Worm (Caenorhabditis elegans): ENCODE measurements around the gene F32D8.11.

F32D8.11 gene

ce11 chrV:10889036-10889435, at the start of gene F32D8.11:
TSS of gene F32D8.11 (minus strand) at chrV:10889136.
- TF ChIP-seq dao-5 (tag; optimal IDR thresholded peaks at IDR 0.05) (no peak), him-1 (tag; optimal IDR thresholded peaks at IDR 0.05) (no peak), W03F9.2 (tag; optimal IDR thresholded peaks at IDR 0.05) (no peak)

- TF ChIP-seq dao-5 (tag; optimal IDR thresholded peaks at IDR 0.05) (no peak), W03F9.2 (tag; optimal IDR thresholded peaks at IDR 0.05) (peak; percentile 10)
Measured at ce11 chrV:10937294-10937693, 48.4 kb upstream of the F32D8.11 start.

ce11 chrV:10936681-10937080, 47.7 kb upstream of the F32D8.11 start, which contains the start of gene F17C11.12:
TSS of gene F17C11.12 (minus strand) at chrV:10936920.
- no peak for TF ChIP-seq him-1 (tag; optimal IDR thresholded peaks at IDR 0.05)
- no peak for TF ChIP-seq W03F9.2 (tag; optimal IDR thresholded peaks at IDR 0.05)
- no peak for TF ChIP-seq dao-5 (tag; optimal IDR thresholded peaks at IDR 0.05)

- peak; percentile 21 for TF ChIP-seq W03F9.2 (tag; optimal IDR thresholded peaks at IDR 0.05)
- no peak for TF ChIP-seq him-1 (tag; optimal IDR thresholded peaks at IDR 0.05)
- no peak for TF ChIP-seq dao-5 (tag; optimal IDR thresholded peaks at IDR 0.05)
Measured at ce11 chrV:10932411-10932810, 43.5 kb upstream of the F32D8.11 start, which contains the start of gene F58B4.5. TSS of gene F58B4.5 (plus strand) at chrV:10932693.

ce11 chrV:10931189-10931588, 42.3 kb upstream of the F32D8.11 start, which contains the start of gene scvp-1:
TSS of gene scvp-1 (minus strand) at chrV:10931289.
- TF ChIP-seq W03F9.2 (tag; optimal IDR thresholded peaks at IDR 0.05) (no peak), dao-5 (tag; optimal IDR thresholded peaks at IDR 0.05) (no peak), him-1 (tag; optimal IDR thresholded peaks at IDR 0.05) (no peak)

ce11 chrV:10929511-10929910, 40.6 kb upstream of the F32D8.11 start, which contains the start of gene F58B4.3:
TSS of gene F58B4.3 (plus strand) at chrV:10929811.
- no peak for TF ChIP-seq W03F9.2 (tag; optimal IDR thresholded peaks at IDR 0.05)
- TF ChIP-seq dao-5 (tag; optimal IDR thresholded peaks at IDR 0.05), result no peak
- no peak for TF ChIP-seq him-1 (tag; optimal IDR thresholded peaks at IDR 0.05)

- no peak for TF ChIP-seq W03F9.2 (tag; optimal IDR thresholded peaks at IDR 0.05)
Measured at ce11 chrV:10925658-10926057, 36.7 kb upstream of the F32D8.11 start.

- TF ChIP-seq him-1 (tag; optimal IDR thresholded peaks at IDR 0.05) (no peak), dao-5 (tag; optimal IDR thresholded peaks at IDR 0.05) (no peak), W03F9.2 (tag; optimal IDR thresholded peaks at IDR 0.05) (no peak)
Measured at ce11 chrV:10924731-10925130, 35.8 kb upstream of the F32D8.11 start, which contains the start of gene F58B4.6. TSS of gene F58B4.6 (plus strand) at chrV:10925031.

- TF ChIP-seq W03F9.2 (tag; optimal IDR thresholded peaks at IDR 0.05), result no peak
- TF ChIP-seq dao-5 (tag; optimal IDR thresholded peaks at IDR 0.05), result no peak
- no peak for TF ChIP-seq him-1 (tag; optimal IDR thresholded peaks at IDR 0.05)
Measured at ce11 chrV:10923229-10923628, 34.3 kb upstream of the F32D8.11 start, which contains the start of gene F58B4.7. TSS of gene F58B4.7 (minus strand) at chrV:10923329.

- TF ChIP-seq dao-5 (tag; optimal IDR thresholded peaks at IDR 0.05) (no peak), him-1 (tag; optimal IDR thresholded peaks at IDR 0.05) (no peak), W03F9.2 (tag; optimal IDR thresholded peaks at IDR 0.05) (no peak)
Measured at ce11 chrV:10921747-10922146, 32.8 kb upstream of the F32D8.11 start, which contains the start of gene nas-31. TSS of gene nas-31 (minus strand) at chrV:10921847.

- TF ChIP-seq dao-5 (tag; optimal IDR thresholded peaks at IDR 0.05) (no peak), W03F9.2 (tag; optimal IDR thresholded peaks at IDR 0.05) (no peak), him-1 (tag; optimal IDR thresholded peaks at IDR 0.05) (no peak)
Measured at ce11 chrV:10918373-10918772, 29.4 kb upstream of the F32D8.11 start, which contains the start of gene F58B4.2. TSS of gene F58B4.2 (minus strand) at chrV:10918473.

ce11 chrV:10915922-10916321, 27.0 kb upstream of the F32D8.11 start:
- TF ChIP-seq dao-5 (tag; optimal IDR thresholded peaks at IDR 0.05) (no peak), him-1 (tag; optimal IDR thresholded peaks at IDR 0.05) (no peak), W03F9.2 (tag; optimal IDR thresholded peaks at IDR 0.05) (no peak)

ce11 chrV:10909959-10910358, 21.0 kb upstream of the F32D8.11 start:
- no peak for TF ChIP-seq dao-5 (tag; optimal IDR thresholded peaks at IDR 0.05)
- no peak for TF ChIP-seq him-1 (tag; optimal IDR thresholded peaks at IDR 0.05)
- no peak for TF ChIP-seq W03F9.2 (tag; optimal IDR thresholded peaks at IDR 0.05)

- TF ChIP-seq W03F9.2 (tag; optimal IDR thresholded peaks at IDR 0.05), result no peak
- TF ChIP-seq him-1 (tag; optimal IDR thresholded peaks at IDR 0.05), result no peak
- TF ChIP-seq dao-5 (tag; optimal IDR thresholded peaks at IDR 0.05), result no peak
Measured at ce11 chrV:10909071-10909470, 20.1 kb upstream of the F32D8.11 start, which contains the start of gene zzz-1. TSS of gene zzz-1 (minus strand) at chrV:10909171.

ce11 chrV:10904795-10905194, 15.9 kb upstream of the F32D8.11 start:
- TF ChIP-seq him-1 (tag; optimal IDR thresholded peaks at IDR 0.05) (no peak), W03F9.2 (tag; optimal IDR thresholded peaks at IDR 0.05) (no peak), dao-5 (tag; optimal IDR thresholded peaks at IDR 0.05) (no peak)
